Worm (Caenorhabditis elegans) whole organism, late embryonic: ENCODE measurements around the gene C17B7.15.

ENCODE experiments used
- nhr-11 ChIP-seq: fragments of 150-350 bp; optimal IDR thresholded peaks from 2 replicates; lab custom pipeline; 2014; ENCODE audit warnings: missing biosample characterization, missing genetic modification characterization
- pag-3 ChIP-seq: sonication (generic microtip); optimal IDR thresholded peaks from 2 replicates; lab custom pipeline; 2016; ENCODE audit warnings: missing compliant biosample characterization, missing genetic modification characterization, borderline replicate concordance

DNA sequence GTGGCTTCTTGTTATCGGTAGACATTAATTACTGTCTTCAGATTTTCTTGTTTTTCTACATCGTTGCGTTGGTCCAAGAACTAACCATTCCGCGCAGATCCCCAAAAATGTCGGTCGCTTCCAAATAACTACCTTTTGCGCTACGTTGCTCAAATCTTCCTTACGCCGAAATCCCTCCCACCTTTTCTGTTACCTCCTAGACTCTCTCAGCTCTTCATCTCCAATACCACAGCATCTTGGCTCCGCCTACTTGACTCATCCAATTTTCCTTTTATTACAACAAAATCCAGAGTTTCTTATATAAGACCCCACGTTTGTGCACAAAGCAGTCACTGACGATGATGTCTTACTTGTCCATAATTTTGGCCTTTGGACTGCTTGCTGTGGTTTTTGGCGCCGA, 2.9 kb downstream of the C17B7.15 start, which contains the start of gene C17B7.12:
- TF ChIP-seq pag-3 (tag; lab: Kevin White, UChicago) (no peak), nhr-11 (no peak)
